Worm (Caenorhabditis elegans): ENCODE results near the gene rimb-1.
A peak's percentile ranks its signal among the peaks of the same experiment; 100 is the strongest.

Gene rimb-1

ce11 chrIII:1791949-1792348 lies 3.8 kb downstream of the rimb-1 start:
- TF ChIP-seq fkh-6 (tag; optimal IDR thresholded peaks at IDR 0.05) (no peak), unc-42 (tag; optimal IDR thresholded peaks at IDR 0.05) (peak; percentile 90)

ce11 chrIII:1793416-1793815 lies 5.3 kb downstream of the rimb-1 start:
- no peak for TF ChIP-seq gmeb-2 (tag; optimal IDR thresholded peaks at IDR 0.05)
- TF ChIP-seq ceh-48 (tag; optimal IDR thresholded peaks at IDR 0.05): peak; percentile 34

- TF ChIP-seq madf-2 (tag; optimal IDR thresholded peaks at IDR 0.05) (no peak), ceh-34 (tag; optimal IDR thresholded peaks at IDR 0.05) (no peak), C38D4.7 (GFP tag; optimal IDR thresholded peaks at IDR 0.05) (no peak), tbx-2 (tag; optimal IDR thresholded peaks at IDR 0.05) (no peak), ama-1 (optimal IDR thresholded peaks at IDR 0.05) (no peak), pag-3 (tag; optimal IDR thresholded peaks at IDR 0.05; ENCODE audit: borderline replicate concordance) (no peak), unc-86 (tag; optimal IDR thresholded peaks at IDR 0.05) (no peak), fax-1 (tag; optimal IDR thresholded peaks at IDR 0.05) (no peak), ztf-16 (tag; optimal IDR thresholded peaks at IDR 0.05) (no peak), pat-9 (tag; optimal IDR thresholded peaks at IDR 0.05) (no peak), unc-3 (GFP tag; conservative IDR thresholded peaks at IDR 0.05) (no peak), unc-3 (tag; optimal IDR thresholded peaks at IDR 0.05) (no peak)
Measured at ce11 chrIII:1794100-1794499, 6.0 kb downstream of the rimb-1 start.

ce11 chrIII:1799407-1799806 lies 11.3 kb downstream of the rimb-1 start:
- TF ChIP-seq nhr-11 (tag; optimal IDR thresholded peaks at IDR 0.05): no peak
- TF ChIP-seq elt-4 (tag; optimal IDR thresholded peaks at IDR 0.05): no peak
- TF ChIP-seq K02D7.2 (tag; optimal IDR thresholded peaks at IDR 0.05): no peak
- no peak for TF ChIP-seq elt-2 (tag; optimal IDR thresholded peaks at IDR 0.05)
- TF ChIP-seq dve-1 (tag; optimal IDR thresholded peaks at IDR 0.05): no peak
- TF ChIP-seq nfya-1 (tag; optimal IDR thresholded peaks at IDR 0.05): no peak
- TF ChIP-seq ztf-16 (tag; optimal IDR thresholded peaks at IDR 0.05): no peak
- TF ChIP-seq C38D4.7 (GFP tag; optimal IDR thresholded peaks at IDR 0.05): no peak
- no peak for TF ChIP-seq mec-3 (tag; optimal IDR thresholded peaks at IDR 0.05; ENCODE audit: borderline replicate concordance)
- no peak for TF ChIP-seq che-1 (tag; optimal IDR thresholded peaks at IDR 0.05)
- no peak for TF ChIP-seq ceh-31 (tag; optimal IDR thresholded peaks at IDR 0.05)

ce11 chrIII:1803000-1803399 lies 14.9 kb downstream of the rimb-1 start:
- TF ChIP-seq unc-3 (GFP tag; conservative IDR thresholded peaks at IDR 0.05) (no peak), unc-3 (tag; optimal IDR thresholded peaks at IDR 0.05) (no peak), pha-4 (tag; optimal IDR thresholded peaks at IDR 0.05) (no peak)

- no peak for TF ChIP-seq elt-4 (tag; optimal IDR thresholded peaks at IDR 0.05)
- TF ChIP-seq T23F11.4 (GFP tag; optimal IDR thresholded peaks at IDR 0.05): no peak
- no peak for TF ChIP-seq ceh-2 (tag; optimal IDR thresholded peaks at IDR 0.05)
- TF ChIP-seq ttx-3 (tag; optimal IDR thresholded peaks at IDR 0.05): no peak
- no peak for TF ChIP-seq Y22D7AL.16 (tag; optimal IDR thresholded peaks at IDR 0.05)
- TF ChIP-seq unc-3 (GFP tag; conservative IDR thresholded peaks at IDR 0.05): no peak
- no peak for TF ChIP-seq unc-3 (tag; optimal IDR thresholded peaks at IDR 0.05)
- no peak for TF ChIP-seq C38D4.7 (GFP tag; optimal IDR thresholded peaks at IDR 0.05)
- no peak for TF ChIP-seq ceh-9 (tag; optimal IDR thresholded peaks at IDR 0.05)
- no peak for TF ChIP-seq dve-1 (tag; optimal IDR thresholded peaks at IDR 0.05)
Measured at ce11 chrIII:1804477-1804876, 16.3 kb downstream of the rimb-1 start.

ce11 chrIII:1805415-1806008 lies 17.4 kb downstream of the rimb-1 start:
- no peak for TF ChIP-seq T23F11.4 (GFP tag; optimal IDR thresholded peaks at IDR 0.05)
- TF ChIP-seq ceh-24 (tag; optimal IDR thresholded peaks at IDR 0.05): no peak
- peak; percentile 96 for TF ChIP-seq ceh-48 (tag; optimal IDR thresholded peaks at IDR 0.05)

All from whole organism, late embryonic.